Worm (Caenorhabditis elegans) whole organism, young adult: ENCODE data around the gene Y39A3B.8.

ENCODE experiments used
- B0035.1 ChIP-seq: sonication (generic microtip); optimal IDR thresholded peaks from 2 replicates; lab custom pipeline; 2016; ENCODE audit warnings: missing genetic modification characterization, mild to moderate bottlenecking, missing compliant biosample characterization, missing genotype, missing genetic modification reagents
- C17E4.6 ChIP-seq: fragments of 200-800 bp; sonication (Bioruptor generic); IDR thresholded peaks from 2 replicates; pipeline ENCODE4 v1.3.6; 2022; ENCODE audit warnings: missing genetic modification reagents, missing genetic modification characterization, missing compliant biosample characterization
- D2030.7 ChIP-seq: fragments of 200-800 bp; sonication (Bioruptor generic); IDR thresholded peaks from 2 replicates; pipeline ENCODE4 v1.3.6; 2022; ENCODE audit warnings: missing genetic modification reagents, missing genetic modification characterization, missing compliant biosample characterization
- F10E7.11 ChIP-seq: sonication (generic microtip); optimal IDR thresholded peaks from 2 replicates; lab custom pipeline; 2017; ENCODE audit warnings: mild to moderate bottlenecking, missing genetic modification characterization, moderate library complexity, missing compliant biosample characterization
- F57C9.4 ChIP-seq: sonication (generic microtip); optimal IDR thresholded peaks from 2 replicates; lab custom pipeline; 2017; ENCODE audit warnings: mild to moderate bottlenecking, missing genetic modification characterization, missing compliant biosample characterization
- T07F8.4 ChIP-seq: sonication (generic microtip); optimal IDR thresholded peaks from 2 replicates; lab custom pipeline; 2016; ENCODE audit warnings: mild to moderate bottlenecking, missing genetic modification characterization, moderate library complexity, missing compliant biosample characterization
- T26A5.8 ChIP-seq: sonication (generic microtip); optimal IDR thresholded peaks from 2 replicates; lab custom pipeline; 2016; ENCODE audit warnings: missing genetic modification characterization, missing compliant biosample characterization
- Y56A3A.18 ChIP-seq: fragments of 200-800 bp; sonication (Bioruptor generic); IDR thresholded peaks from 2 replicates; pipeline ENCODE4 v1.3.6; 2022; ENCODE audit warnings: missing genetic modification reagents, missing genetic modification characterization, missing compliant biosample characterization
- Y67H2A.10 ChIP-seq: fragments of 200-800 bp; sonication (Bioruptor generic); conservative IDR thresholded peaks from 2 replicates; pipeline ENCODE4 v1.3.6; 2022; ENCODE audit warnings: missing genetic modification reagents, missing genetic modification characterization, missing compliant biosample characterization
- Y79H2A.3 ChIP-seq: fragments of 200-800 bp; sonication (Bioruptor generic); conservative IDR thresholded peaks from 2 replicates; pipeline ENCODE4 v1.3.6; 2022; ENCODE audit warnings: missing genetic modification reagents, missing genetic modification characterization, missing compliant biosample characterization
- Y95B8A.8 ChIP-seq: fragments of 200-800 bp; sonication (Bioruptor generic); IDR thresholded peaks from 2 replicates; pipeline ENCODE4 v1.3.6; 2022; ENCODE audit warnings: missing genetic modification reagents, missing genetic modification characterization, missing compliant biosample characterization
- akir-1 ChIP-seq: fragments of 200-800 bp; sonication (Bioruptor generic); optimal IDR thresholded peaks from 2 replicates; lab custom pipeline; 2018; ENCODE audit warnings: mild to moderate bottlenecking, missing genetic modification characterization, moderate library complexity, missing compliant biosample characterization
- ama-1 ChIP-seq, 3 experiments: fragments of 150-350 bp in 1 of 3; sonication (generic microtip) in 2 of 3; optimal IDR thresholded peaks; 2 replicates each; lab custom pipeline; 2014 to 2018; ENCODE audit warnings: missing biosample characterization in 2 of 3, missing genetic modification characterization in 2 of 3, missing genetic modification reagents in 2 of 3
- aptf-2 ChIP-seq: fragments of 200-800 bp; sonication (Bioruptor generic); conservative IDR thresholded peaks from 2 replicates; pipeline ENCODE4 v1.3.6; 2022; ENCODE audit warnings: missing genetic modification reagents, missing genetic modification characterization, missing compliant biosample characterization
- attf-3 ChIP-seq: fragments of 200-800 bp; sonication (Bioruptor generic); conservative IDR thresholded peaks from 2 replicates; pipeline ENCODE4 v1.3.6; 2022; ENCODE audit warnings: missing genetic modification reagents, missing genetic modification characterization, missing compliant biosample characterization
- bed-2 ChIP-seq: fragments of 200-800 bp; sonication (Bioruptor generic); IDR thresholded peaks from 2 replicates; pipeline ENCODE4 v1.3.6; 2022; ENCODE audit warnings: missing genetic modification reagents, missing genetic modification characterization, missing compliant biosample characterization
- ceh-40 ChIP-seq: fragments of 200-800 bp; sonication (Bioruptor generic); IDR thresholded peaks from 2 replicates; pipeline ENCODE4 v1.3.6; 2022; ENCODE audit warnings: missing genetic modification characterization, missing compliant biosample characterization
- dox-1 ChIP-seq: fragments of 200-800 bp; sonication (Bioruptor generic); IDR thresholded peaks from 2 replicates; pipeline ENCODE4 v1.3.6; 2022; ENCODE audit warnings: missing genetic modification reagents, missing genetic modification characterization, missing compliant biosample characterization
- egl-44 ChIP-seq: fragments of 200-800 bp; sonication (Bioruptor generic); IDR thresholded peaks from 2 replicates; pipeline ENCODE4 v1.3.6; 2022; ENCODE audit warnings: missing genetic modification reagents, missing genetic modification characterization, missing compliant biosample characterization
- ekl-4 ChIP-seq: fragments of 200-800 bp; sonication (Bioruptor generic); IDR thresholded peaks from 2 replicates; pipeline ENCODE4 v1.3.6; 2022; ENCODE audit warnings: missing genetic modification reagents, missing genetic modification characterization, missing compliant biosample characterization
- ets-4 ChIP-seq: fragments of 200-800 bp; sonication (Bioruptor generic); optimal IDR thresholded peaks from 2 replicates; lab custom pipeline; 2018; ENCODE audit warnings: mild to moderate bottlenecking, missing genetic modification characterization, missing compliant biosample characterization
- fkh-3 ChIP-seq: sonication (generic microtip); optimal IDR thresholded peaks from 2 replicates; lab custom pipeline; 2016; ENCODE audit warnings: mild to moderate bottlenecking, missing genetic modification characterization, missing compliant biosample characterization
- lag-1 ChIP-seq: fragments of 200-800 bp; sonication (Bioruptor generic); IDR thresholded peaks from 2 replicates; pipeline ENCODE4 v1.3.6; 2022; ENCODE audit warnings: missing genetic modification reagents, missing genetic modification characterization, missing compliant biosample characterization
- let-526 ChIP-seq: fragments of 200-800 bp; sonication (Bioruptor generic); IDR thresholded peaks from 2 replicates; pipeline ENCODE4 v1.3.6; 2022; ENCODE audit warnings: missing genetic modification reagents, missing genetic modification characterization, missing compliant biosample characterization
- lsy-27 ChIP-seq: sonication (generic microtip); optimal IDR thresholded peaks from 2 replicates; lab custom pipeline; 2017; ENCODE audit warnings: missing genetic modification characterization, mild to moderate bottlenecking, missing compliant biosample characterization, antibody characterized with exemption, missing genotype, borderline replicate concordance; ENCODE audit not compliant: insufficient read depth
- madf-6 ChIP-seq: fragments of 200-800 bp; sonication (Bioruptor generic); IDR thresholded peaks from 2 replicates; pipeline ENCODE4 v1.3.6; 2022; ENCODE audit warnings: missing genetic modification reagents, missing genetic modification characterization, missing compliant biosample characterization
- madf-8 ChIP-seq: fragments of 200-800 bp; sonication (Bioruptor generic); conservative IDR thresholded peaks from 2 replicates; pipeline ENCODE4 v1.3.6; 2022; ENCODE audit warnings: missing genetic modification reagents, missing genetic modification characterization, missing compliant biosample characterization
- mcd-1 ChIP-seq: fragments of 200-800 bp; sonication (Bioruptor generic); IDR thresholded peaks from 2 replicates; pipeline ENCODE4 v1.3.6; 2022; ENCODE audit warnings: missing genetic modification reagents, missing genetic modification characterization, missing compliant biosample characterization
- mxl-1 ChIP-seq: sonication (generic microtip); optimal IDR thresholded peaks from 2 replicates; lab custom pipeline; 2016; ENCODE audit warnings: missing genetic modification characterization, missing compliant biosample characterization
- nfyb-1 ChIP-seq: fragments of 200-800 bp; sonication (Bioruptor generic); IDR thresholded peaks from 2 replicates; pipeline ENCODE4 v1.3.6; 2022; ENCODE audit warnings: missing genetic modification reagents, missing genetic modification characterization, missing compliant biosample characterization
- nhr-27 ChIP-seq: fragments of 200-800 bp; sonication (Bioruptor generic); optimal IDR thresholded peaks from 2 replicates; lab custom pipeline; 2018; ENCODE audit warnings: mild to moderate bottlenecking, missing genetic modification characterization, moderate library complexity, missing compliant biosample characterization
- nhr-80 ChIP-seq: sonication (generic microtip); optimal IDR thresholded peaks from 2 replicates; lab custom pipeline; 2016; ENCODE audit warnings: missing genetic modification characterization, missing compliant biosample characterization
- pbrm-1 ChIP-seq: fragments of 200-800 bp; sonication (Bioruptor generic); IDR thresholded peaks from 2 replicates; pipeline ENCODE4 v1.3.6; 2022; ENCODE audit warnings: missing genetic modification reagents, missing genetic modification characterization, missing compliant biosample characterization
- pha-4 ChIP-seq: fragments of 150-350 bp; sonication (generic microtip); optimal IDR thresholded peaks from 2 replicates; lab custom pipeline; 2014; ENCODE audit warnings: missing biosample characterization, missing genetic modification reagents, missing genetic modification characterization
- rcor-1 ChIP-seq: fragments of 200-800 bp; sonication (Bioruptor generic); IDR thresholded peaks from 2 replicates; pipeline ENCODE4 v1.3.6; 2022; ENCODE audit warnings: missing genetic modification reagents, missing genetic modification characterization, missing compliant biosample characterization
- rec-8 ChIP-seq, 2 experiments: sonication (generic microtip); optimal IDR thresholded peaks; 2 replicates each; lab custom pipeline; 2016; ENCODE audit warnings: mild to moderate bottlenecking in 2 of 2, missing genetic modification characterization in 2 of 2, missing genetic modification reagents in 2 of 2, missing genotype in 2 of 2, missing biosample characterization in 1 of 2, missing compliant biosample characterization in 1 of 2, moderate library complexity in 1 of 2
- repo-1 ChIP-seq: sonication (generic microtip); optimal IDR thresholded peaks from 2 replicates; lab custom pipeline; 2017; ENCODE audit warnings: mild to moderate bottlenecking, missing genetic modification characterization, missing compliant biosample characterization
- sdz-38 ChIP-seq: sonication (generic microtip); optimal IDR thresholded peaks from 2 replicates; lab custom pipeline; 2016; ENCODE audit warnings: missing genotype, missing genetic modification characterization, missing compliant biosample characterization
- snpc-1.3 ChIP-seq: sonication (generic microtip); optimal IDR thresholded peaks from 2 replicates; lab custom pipeline; 2017; ENCODE audit warnings: missing genetic modification characterization, mild to moderate bottlenecking, missing compliant biosample characterization, antibody characterized with exemption, moderate library complexity, missing genotype, missing genetic modification reagents; ENCODE audit not compliant: insufficient read depth
- snpc-3.4 ChIP-seq: sonication (generic microtip); optimal IDR thresholded peaks from 2 replicates; lab custom pipeline; 2017; ENCODE audit warnings: missing genetic modification characterization, mild to moderate bottlenecking, missing compliant biosample characterization, antibody characterized with exemption, moderate library complexity, missing genotype, missing genetic modification reagents
- sptf-2 ChIP-seq: fragments of 200-800 bp; sonication (Bioruptor generic); optimal IDR thresholded peaks from 2 replicates; lab custom pipeline; 2018; ENCODE audit warnings: mild to moderate bottlenecking, missing genetic modification characterization, missing compliant biosample characterization
- tbp1 ChIP-seq: fragments of 200-800 bp; sonication (Bioruptor generic); optimal IDR thresholded peaks from 2 replicates; lab custom pipeline; 2018; ENCODE audit warnings: mild to moderate bottlenecking, missing genetic modification characterization, missing compliant biosample characterization
- tbx-9 ChIP-seq: sonication (generic microtip); optimal IDR thresholded peaks from 2 replicates; lab custom pipeline; 2016; ENCODE audit warnings: borderline replicate concordance, missing genetic modification characterization, inconsistent platforms, missing compliant biosample characterization
- unc-62 ChIP-seq: fragments of 150-350 bp; optimal IDR thresholded peaks from 2 replicates; lab custom pipeline; 2014; ENCODE audit warnings: missing biosample characterization, missing genetic modification reagents, missing genetic modification characterization
- ztf-25 ChIP-seq: fragments of 200-800 bp; sonication (Bioruptor generic); IDR thresholded peaks from 2 replicates; pipeline ENCODE4 v1.3.6; 2022; ENCODE audit warnings: missing genetic modification reagents, missing genetic modification characterization, missing compliant biosample characterization
- ztf-6 ChIP-seq: fragments of 200-800 bp; sonication (Bioruptor generic); IDR thresholded peaks from 2 replicates; pipeline ENCODE4 v1.3.6; 2022; ENCODE audit warnings: missing genetic modification reagents, missing genetic modification characterization, missing compliant biosample characterization

The Y39A3B.8 gene

DNA sequence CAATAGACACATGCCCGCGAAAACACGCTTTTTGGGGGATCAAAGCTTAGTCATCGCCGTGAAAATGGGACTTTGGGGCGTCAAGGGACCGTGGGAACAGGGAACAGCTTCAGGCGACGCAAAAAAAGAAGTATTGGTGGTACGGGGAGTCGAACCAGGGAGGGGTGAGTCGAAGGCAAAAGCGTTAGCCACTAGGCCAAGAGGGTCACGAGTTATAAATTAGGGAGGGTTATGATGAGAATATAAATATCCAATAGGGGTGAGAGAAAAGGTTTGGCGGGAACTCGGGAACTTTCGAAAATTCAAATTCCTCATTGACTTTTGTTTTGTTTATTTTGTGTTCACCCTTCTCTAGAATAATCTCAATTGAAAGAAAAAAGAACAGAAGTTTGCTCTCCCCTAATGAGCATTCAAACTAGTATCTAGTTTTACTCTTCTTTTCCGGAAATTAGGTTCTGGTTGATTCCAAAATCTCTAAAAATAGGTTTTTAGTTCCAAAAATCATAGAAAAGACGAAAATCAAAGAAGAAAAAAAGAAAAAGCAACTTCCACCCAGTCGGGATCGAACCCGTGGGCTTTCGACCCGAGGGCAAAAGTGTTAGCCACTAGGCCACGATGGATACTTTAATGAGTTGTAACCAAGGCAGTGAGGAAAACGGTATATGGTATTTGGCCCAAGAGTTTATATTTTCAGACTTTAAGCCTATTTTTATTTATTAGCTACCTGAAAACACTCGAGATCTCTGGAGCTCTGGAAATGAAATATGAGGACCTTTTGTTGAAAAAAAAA, 43.2 kb downstream of the Y39A3B.8 start (continued):
- TF ChIP-seq dox-1 (no peak), snpc-1.3 (tag; lab: Kevin White, UChicago) (peak; percentile 77), lsy-27 (tag; lab: Kevin White, UChicago) (peak; percentile 16), Y79H2A.3 (0 out of 2 replicates have a peak, but pooled peaks have one; percentile 18), akir-1 (GFP tag; lab: Kevin White, UChicago) (no peak), tbx-9 (no peak), pha-4 (tag; lab: Kevin White, UChicago) (no peak), attf-3 (GFP tag; lab: Robert Waterston, UW) (no peak), madf-8 (GFP tag; lab: Robert Waterston, UW) (no peak), nhr-27 (no peak), rcor-1 (GFP tag; lab: Robert Waterston, UW) (0 out of 2 replicates have a peak, but pooled peaks have one; percentile 26), ama-1 (optimal IDR thresholded peaks at IDR 0.05; lab: Kevin White, UChicago) (no peak), ama-1 (GFP tag; optimal IDR thresholded peaks at IDR 0.05; lab: Kevin White, UChicago) (peak; percentile 79 to 82), F57C9.4 (tag; lab: Kevin White, UChicago) (no peak), ztf-25 (GFP tag; lab: Robert Waterston, UW) (peak; percentile 83), rec-8 (tag; optimal IDR thresholded peaks at IDR 0.05; lab: Kevin White, UChicago) (peak in 1 of 2 experiments; percentile 37), pbrm-1 (GFP tag; lab: Robert Waterston, UW) (peak; percentile 26; the same call in 1 of the 2 replicates), lag-1 (GFP tag; lab: Robert Waterston, UW) (no peak), F10E7.11 (tag; lab: Kevin White, UChicago) (no peak), tbp1 (GFP tag; lab: Kevin White, UChicago) (peak; percentile 92), sdz-38 (tag; lab: Kevin White, UChicago) (no peak), B0035.1 (tag; lab: Kevin White, UChicago) (peak; percentile 14), D2030.7 (GFP tag; lab: Robert Waterston, UW) (peak; percentile 82), let-526 (no peak), T07F8.4 (tag; lab: Kevin White, UChicago) (peak; percentile 27), unc-62 (GFP tag; lab: Kevin White, UChicago) (no peak), nfyb-1 (peak; percentile 34; the same call in 1 of the 2 replicates), snpc-3.4 (peak; percentile 42), mcd-1 (GFP tag; lab: Robert Waterston, UW) (peak; percentile 46; the same call in 1 of the 2 replicates), Y56A3A.18 (GFP tag; lab: Robert Waterston, UW) (no peak), madf-6 (GFP tag; lab: Robert Waterston, UW) (peak; percentile 53), C17E4.6 (0 out of 2 replicates have a peak, but pooled peaks have one; percentile 21), sptf-2 (GFP tag; lab: Kevin White, UChicago) (no peak), fkh-3 (no peak), ets-4 (no peak), ceh-40 (0 out of 2 replicates have a peak, but pooled peaks have one; percentile 54), T26A5.8 (tag; lab: Kevin White, UChicago) (no peak), Y67H2A.10 (GFP tag; lab: Robert Waterston, UW) (no peak), mxl-1 (peak; percentile 69), Y95B8A.8 (0 out of 2 replicates have a peak, but pooled peaks have one; percentile 39), nhr-80 (no peak), aptf-2 (no peak), repo-1 (tag; lab: Kevin White, UChicago) (no peak), egl-44 (GFP tag; lab: Robert Waterston, UW) (no peak), ztf-6 (GFP tag; lab: Robert Waterston, UW) (no peak), bed-2 (GFP tag; lab: Robert Waterston, UW) (no peak), ekl-4 (GFP tag; lab: Robert Waterston, UW) (no peak)
